Worm (Caenorhabditis elegans): ENCODE results near the gene F11A10.5.

ce11 chrIV:12068590-12068989 lies 25.3 kb upstream of the F11A10.5 start, which contains the start of gene bath-37:
- TF ChIP-seq elt-1 (tag; optimal IDR thresholded peaks at IDR 0.05; ENCODE audit: borderline replicate concordance, insufficient read depth) (no peak), nhr-28 (tag; optimal IDR thresholded peaks at IDR 0.05) (no peak), snpc-4 (tag; optimal IDR thresholded peaks at IDR 0.05) (no peak), mab-5 (tag; optimal IDR thresholded peaks at IDR 0.05) (no peak), elt-3 (tag; optimal IDR thresholded peaks at IDR 0.05) (no peak), zip-8 (tag; optimal IDR thresholded peaks at IDR 0.05) (no peak), mep-1 (tag; optimal IDR thresholded peaks at IDR 0.05) (no peak), blmp-1 (tag; optimal IDR thresholded peaks at IDR 0.05) (no peak)

Data from whole organism, mixed stage, embryonic.